Fruit fly (Drosophila melanogaster): ENCODE results near the gene CG15020.
A peak's percentile ranks its signal among the peaks of the same experiment; 100 is the strongest.

CG15020 gene

DNA sequence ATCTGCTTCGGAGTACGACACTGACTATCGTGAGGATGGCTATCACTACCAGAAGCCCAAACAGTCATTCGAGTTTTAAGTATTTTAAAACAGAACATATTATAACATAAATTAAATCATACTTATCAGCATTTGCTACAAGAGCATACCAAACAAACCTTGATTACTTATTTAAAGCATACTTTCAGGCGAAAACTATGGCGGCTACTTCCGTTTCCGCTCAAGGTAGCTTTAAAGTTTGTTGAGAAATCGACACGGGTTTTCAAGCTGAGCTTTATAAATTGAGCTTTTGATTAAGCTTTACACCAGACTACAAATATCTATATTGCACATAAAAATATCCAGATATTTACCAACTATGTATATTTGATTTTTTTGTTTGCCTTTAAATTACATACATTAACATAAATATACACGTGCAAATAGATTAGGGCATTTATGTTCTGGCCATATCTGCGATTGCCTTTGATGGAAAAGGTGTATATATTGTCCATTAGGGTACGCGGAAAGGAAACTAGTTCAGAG lies 53.5 kb downstream of the CG15020 start (continued):
- peak; percentile 70 for TF ChIP-seq ems (GFP tag; optimal IDR thresholded peaks at IDR 0.05)
- TF ChIP-seq CG7357 (GFP tag; IDR thresholded peaks at IDR 0.05) = no peak
- TF ChIP-seq CG4854 (GFP tag; optimal IDR thresholded peaks at IDR 0.05) = peak; percentile 82
- peak; percentile 94 for TF ChIP-seq odd (GFP tag; optimal IDR thresholded peaks at IDR 0.05)
- no peak for TF ChIP-seq CG17829 (tag; optimal IDR thresholded peaks at IDR 0.05)
- peak; percentile 69 for TF ChIP-seq CG5245 (GFP tag; optimal IDR thresholded peaks at IDR 0.05)
- peak; percentile 57 for TF ChIP-seq trem (tag; optimal IDR thresholded peaks at IDR 0.05)
- TF ChIP-seq nmo (GFP tag; optimal IDR thresholded peaks at IDR 0.05) = peak; percentile 34
- TF ChIP-seq CG16779 (GFP tag; IDR thresholded peaks at IDR 0.05) = 0 out of 2 replicates have a peak, but pooled peaks have one; percentile 34
- 0 out of 2 replicates have a peak, but pooled peaks have one; percentile 22 for TF ChIP-seq gsb (GFP tag; IDR thresholded peaks at IDR 0.05)
- peak; percentile 74 for TF ChIP-seq CG11398 (GFP tag; optimal IDR thresholded peaks at IDR 0.05)
- TF ChIP-seq p53 (GFP tag; optimal IDR thresholded peaks at IDR 0.05) = peak; percentile 32
- peak; percentile 87 for TF ChIP-seq CG2875 (GFP tag; optimal IDR thresholded peaks at IDR 0.05)
- TF ChIP-seq eve (GFP tag; optimal IDR thresholded peaks at IDR 0.05) = peak in 1 of 2 experiments; percentile 62
- no peak for TF ChIP-seq CG1602 (GFP tag; optimal IDR thresholded peaks at IDR 0.05)
- no peak for TF ChIP-seq CG42726 (GFP tag; IDR thresholded peaks at IDR 0.05; ENCODE audit: partially characterized antibody)
- TF ChIP-seq danr (GFP tag; IDR thresholded peaks at IDR 0.05) = no peak
- TF ChIP-seq CG4730 (GFP tag; IDR thresholded peaks at IDR 0.05) = no peak
- no peak for TF ChIP-seq CG17612 (GFP tag; IDR thresholded peaks at IDR 0.05)
- TF ChIP-seq CG17186 (GFP tag; optimal IDR thresholded peaks at IDR 0.05) = peak; percentile 53
- TF ChIP-seq Ravus (GFP tag; IDR thresholded peaks at IDR 0.05) = no peak
- peak; percentile 56 for TF ChIP-seq CG3838 (GFP tag; optimal IDR thresholded peaks at IDR 0.05)
- peak; percentile 50 for TF ChIP-seq chn (GFP tag; optimal IDR thresholded peaks at IDR 0.05)
- peak; percentile 76 for TF ChIP-seq nerfin-1 (tag; optimal IDR thresholded peaks at IDR 0.05)
- no peak for TF ChIP-seq CG2129 (GFP tag; IDR thresholded peaks at IDR 0.05; ENCODE audit: partially characterized antibody)
- TF ChIP-seq unpg (GFP tag; optimal IDR thresholded peaks at IDR 0.05) = peak; percentile 86
- peak; percentile 46 for TF ChIP-seq TFAM (GFP tag; optimal IDR thresholded peaks at IDR 0.05)
- TF ChIP-seq D (optimal IDR thresholded peaks at IDR 0.05) = no peak
- peak; percentile 73 for TF ChIP-seq D (GFP tag; optimal IDR thresholded peaks at IDR 0.05)
- peak; percentile 72 for TF ChIP-seq CG9437 (GFP tag; optimal IDR thresholded peaks at IDR 0.05)
- TF ChIP-seq Lpt (GFP tag; optimal IDR thresholded peaks at IDR 0.05) = no peak
- no peak for TF ChIP-seq crol (GFP tag; IDR thresholded peaks at IDR 0.05)
- 0 out of 2 replicates have a peak, but pooled peaks have one; percentile 12 for TF ChIP-seq CG3847 (GFP tag; IDR thresholded peaks at IDR 0.05)
- no peak for TF ChIP-seq amos (GFP tag; IDR thresholded peaks at IDR 0.05; ENCODE audit: partially characterized antibody)
- TF ChIP-seq CG9817 (tag; optimal IDR thresholded peaks at IDR 0.05) = peak; percentile 50
- TF ChIP-seq Six4 (GFP tag; optimal IDR thresholded peaks at IDR 0.05) = peak; percentile 72
- peak; percentile 55 for TF ChIP-seq tin (GFP tag; optimal IDR thresholded peaks at IDR 0.05)
- TF ChIP-seq CG11456 (GFP tag; IDR thresholded peaks at IDR 0.05) = peak; percentile 59; the same call in 1 of the 3 replicates
- TF ChIP-seq Ets97D (GFP tag; optimal IDR thresholded peaks at IDR 0.05) = peak; percentile 98
- TF ChIP-seq CG17361 (GFP tag; IDR thresholded peaks at IDR 0.05) = no peak; the same call in 2 of the 3 replicates
- no peak for TF ChIP-seq twi (tag; optimal IDR thresholded peaks at IDR 0.05)
- peak; percentile 98 for TF ChIP-seq CG17568 (GFP tag; optimal IDR thresholded peaks at IDR 0.05)
- peak; percentile 81 for TF ChIP-seq CG12659 (GFP tag; optimal IDR thresholded peaks at IDR 0.05)
- TF ChIP-seq CrebB (tag; optimal IDR thresholded peaks at IDR 0.05) = peak; percentile 95
- peak; percentile 85 for TF ChIP-seq schlank (tag; optimal IDR thresholded peaks at IDR 0.05)
- no peak for TF ChIP-seq al (GFP tag; IDR thresholded peaks at IDR 0.05)
- TF ChIP-seq cad (GFP tag; optimal IDR thresholded peaks at IDR 0.05) = no peak
- peak; percentile 94 for TF ChIP-seq CG4707 (GFP tag; optimal IDR thresholded peaks at IDR 0.05)
- peak; percentile 44 for TF ChIP-seq Dek (tag; optimal IDR thresholded peaks at IDR 0.05)
- TF ChIP-seq mirr (GFP tag; optimal IDR thresholded peaks at IDR 0.05) = peak; percentile 96
- TF ChIP-seq jumu (GFP tag; optimal IDR thresholded peaks at IDR 0.05) = no peak

Data from whole organism, embryonic.